Fruit fly (Drosophila melanogaster): ENCODE data around the gene Tango6.

Gene Tango6

dm6 chr2L:18976749-18977148, 7.9 kb downstream of the Tango6 start:
- no peak for TF ChIP-seq CG8301 (tag; optimal IDR thresholded peaks at IDR 0.05)
- no peak for TF ChIP-seq EcR (GFP tag; optimal IDR thresholded peaks at IDR 0.05)
- no peak for TF ChIP-seq CG14655 (GFP tag; optimal IDR thresholded peaks at IDR 0.05)
- TF ChIP-seq Ets98B (GFP tag; IDR thresholded peaks at IDR 0.05): no peak
- TF ChIP-seq Pif1B (GFP tag; optimal IDR thresholded peaks at IDR 0.05): no peak
- no peak for TF ChIP-seq gl (tag; optimal IDR thresholded peaks at IDR 0.05)
- no peak for TF ChIP-seq fd96Ca (GFP tag; IDR thresholded peaks at IDR 0.05)
- TF ChIP-seq CG8159 (tag; optimal IDR thresholded peaks at IDR 0.05): no peak
- no peak for TF ChIP-seq CG13204 (GFP tag; optimal IDR thresholded peaks at IDR 0.05)
- TF ChIP-seq Snoo (tag; optimal IDR thresholded peaks at IDR 0.05): no peak
- no peak for TF ChIP-seq D1 (tag; optimal IDR thresholded peaks at IDR 0.05)
- TF ChIP-seq Pif1A (GFP tag; optimal IDR thresholded peaks at IDR 0.05): no peak
- TF ChIP-seq CG15710 (tag; optimal IDR thresholded peaks at IDR 0.05): no peak
- TF ChIP-seq CG4496 (GFP tag; IDR thresholded peaks at IDR 0.05): no peak

- TF ChIP-seq Ets98B (GFP tag; IDR thresholded peaks at IDR 0.05): no peak
- no peak for TF ChIP-seq CG8301 (tag; optimal IDR thresholded peaks at IDR 0.05)
- TF ChIP-seq CG14655 (GFP tag; optimal IDR thresholded peaks at IDR 0.05): no peak
- TF ChIP-seq CG10348 (GFP tag; IDR thresholded peaks at IDR 0.05): no peak
- TF ChIP-seq Pif1A (GFP tag; optimal IDR thresholded peaks at IDR 0.05): no peak
- no peak for TF ChIP-seq CG34367 (tag; optimal IDR thresholded peaks at IDR 0.05)
- no peak for TF ChIP-seq CG13204 (GFP tag; optimal IDR thresholded peaks at IDR 0.05)
- no peak for TF ChIP-seq CG8159 (tag; optimal IDR thresholded peaks at IDR 0.05)
- TF ChIP-seq fd96Ca (GFP tag; IDR thresholded peaks at IDR 0.05): no peak
Observed at dm6 chr2L:18978923-18979322, 10.1 kb downstream of the Tango6 start.

dm6 chr2L:18979407-18979806, 10.6 kb downstream of the Tango6 start:
- TF ChIP-seq CG32121 (GFP tag; IDR thresholded peaks at IDR 0.05): no peak
- TF ChIP-seq Pif1B (GFP tag; optimal IDR thresholded peaks at IDR 0.05): no peak
- peak; percentile 52 for TF ChIP-seq EcR (GFP tag; optimal IDR thresholded peaks at IDR 0.05)
- no peak for TF ChIP-seq Snoo (tag; optimal IDR thresholded peaks at IDR 0.05)
- no peak for TF ChIP-seq CG9948 (tag; optimal IDR thresholded peaks at IDR 0.05)
- no peak for TF ChIP-seq Ets98B (GFP tag; IDR thresholded peaks at IDR 0.05)

DNA sequence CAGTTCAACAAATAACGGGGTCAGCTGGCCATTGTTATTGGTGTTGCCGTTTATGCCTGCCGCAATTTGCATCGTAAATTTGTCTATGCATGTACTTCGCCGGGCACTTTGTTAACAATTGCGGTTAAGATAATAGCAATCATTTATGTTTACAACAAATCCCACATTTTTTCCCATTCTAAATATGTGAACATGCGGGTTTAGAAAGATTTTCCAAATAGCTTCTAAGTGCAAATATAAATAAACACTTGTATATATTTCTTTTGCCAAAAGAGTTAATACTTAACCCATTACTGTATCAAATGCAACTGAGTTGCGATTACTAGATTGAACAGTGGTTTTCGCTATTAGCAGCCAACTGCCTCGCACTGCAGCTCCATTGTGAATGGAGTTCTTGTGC, 12.2 kb downstream of the Tango6 start:
- TF ChIP-seq CG8159 (tag; optimal IDR thresholded peaks at IDR 0.05) (no peak), Pif1B (GFP tag; optimal IDR thresholded peaks at IDR 0.05) (no peak), CG32121 (GFP tag; IDR thresholded peaks at IDR 0.05) (no peak), D1 (tag; optimal IDR thresholded peaks at IDR 0.05) (no peak), CG8301 (tag; optimal IDR thresholded peaks at IDR 0.05) (peak; percentile 29), rn (GFP tag; IDR thresholded peaks at IDR 0.05) (no peak), CG4496 (GFP tag; IDR thresholded peaks at IDR 0.05) (peak; percentile 71), CG10348 (GFP tag; IDR thresholded peaks at IDR 0.05) (no peak), Ets98B (GFP tag; IDR thresholded peaks at IDR 0.05) (peak; percentile 47; the same call in 1 of the 2 replicates), CG13204 (GFP tag; optimal IDR thresholded peaks at IDR 0.05) (no peak), CG12605 (GFP tag; IDR thresholded peaks at IDR 0.05) (no peak), Snoo (tag; optimal IDR thresholded peaks at IDR 0.05) (no peak), CG14655 (GFP tag; optimal IDR thresholded peaks at IDR 0.05) (peak; percentile 26), fd96Ca (GFP tag; IDR thresholded peaks at IDR 0.05) (no peak), Pif1A (GFP tag; optimal IDR thresholded peaks at IDR 0.05) (no peak), gl (tag; optimal IDR thresholded peaks at IDR 0.05) (no peak), EcR (GFP tag; optimal IDR thresholded peaks at IDR 0.05) (no peak), CG17806 (tag; optimal IDR thresholded peaks at IDR 0.05) (no peak)

- TF ChIP-seq CG34367 (tag; optimal IDR thresholded peaks at IDR 0.05): no peak
- TF ChIP-seq gl (tag; optimal IDR thresholded peaks at IDR 0.05): no peak
- TF ChIP-seq Pif1B (GFP tag; optimal IDR thresholded peaks at IDR 0.05): no peak
- TF ChIP-seq Pif1A (GFP tag; optimal IDR thresholded peaks at IDR 0.05): no peak
- no peak for TF ChIP-seq EcR (GFP tag; optimal IDR thresholded peaks at IDR 0.05)
- TF ChIP-seq D1 (tag; optimal IDR thresholded peaks at IDR 0.05): no peak
- no peak for TF ChIP-seq CG14655 (GFP tag; optimal IDR thresholded peaks at IDR 0.05)
- TF ChIP-seq Snoo (tag; optimal IDR thresholded peaks at IDR 0.05): no peak
- TF ChIP-seq CG15710 (tag; optimal IDR thresholded peaks at IDR 0.05): no peak
- no peak for TF ChIP-seq CG12605 (GFP tag; IDR thresholded peaks at IDR 0.05)
- TF ChIP-seq CG4496 (GFP tag; IDR thresholded peaks at IDR 0.05): no peak
- TF ChIP-seq fd96Ca (GFP tag; IDR thresholded peaks at IDR 0.05): no peak
- no peak for TF ChIP-seq CG32121 (GFP tag; IDR thresholded peaks at IDR 0.05)
- TF ChIP-seq rn (GFP tag; IDR thresholded peaks at IDR 0.05): no peak
- TF ChIP-seq CG13204 (GFP tag; optimal IDR thresholded peaks at IDR 0.05): no peak
- TF ChIP-seq CG9948 (tag; optimal IDR thresholded peaks at IDR 0.05): no peak
- TF ChIP-seq CG17806 (tag; optimal IDR thresholded peaks at IDR 0.05): no peak
Observed at dm6 chr2L:18981484-18981883, 12.7 kb downstream of the Tango6 start.

DNA sequence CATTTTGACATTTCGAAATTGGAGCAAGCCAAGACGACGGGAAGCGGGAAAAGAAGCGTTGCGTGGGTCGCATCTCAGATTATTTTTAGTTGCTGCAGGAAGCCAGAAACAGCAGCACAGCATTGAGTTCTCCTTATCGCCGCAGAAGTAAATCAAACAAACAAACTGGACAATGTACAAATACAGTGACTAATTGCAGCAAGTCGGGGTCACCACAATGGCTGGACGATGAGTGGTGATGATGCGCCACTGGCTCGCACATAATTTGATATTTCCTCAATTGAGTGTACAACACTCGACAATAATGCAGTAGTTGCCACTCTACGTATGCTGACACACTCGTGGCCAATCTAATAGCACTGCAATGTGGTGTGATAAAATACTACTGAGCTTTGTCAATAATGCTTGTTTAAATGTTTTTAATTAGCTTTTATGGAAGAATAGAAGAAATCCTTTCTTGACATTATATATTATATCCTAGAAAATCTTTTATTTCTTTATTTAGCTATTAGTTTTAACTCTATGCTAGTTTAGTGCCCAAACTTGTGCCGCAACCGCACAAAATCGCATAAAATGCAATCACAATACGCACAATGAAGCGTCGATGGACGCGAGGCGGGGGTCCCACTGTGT, 13.2 kb downstream of the Tango6 start:
- peak; percentile 58; the same call in 1 of the 2 replicates for TF ChIP-seq rn (GFP tag; IDR thresholded peaks at IDR 0.05)
- TF ChIP-seq Pif1B (GFP tag; optimal IDR thresholded peaks at IDR 0.05): peak; percentile 70
- peak; percentile 75 for TF ChIP-seq Pif1A (GFP tag; optimal IDR thresholded peaks at IDR 0.05)
- TF ChIP-seq Ets98B (GFP tag; IDR thresholded peaks at IDR 0.05): peak; percentile 84
- TF ChIP-seq CG14655 (GFP tag; optimal IDR thresholded peaks at IDR 0.05): peak; percentile 80
- 0 out of 2 replicates have a peak, but pooled peaks have one; percentile 20 for TF ChIP-seq CG10348 (GFP tag; IDR thresholded peaks at IDR 0.05)
- peak; percentile 87 for TF ChIP-seq CG4496 (GFP tag; IDR thresholded peaks at IDR 0.05)
- TF ChIP-seq CG17806 (tag; optimal IDR thresholded peaks at IDR 0.05): peak; percentile 77
- no peak for TF ChIP-seq gl (tag; optimal IDR thresholded peaks at IDR 0.05)
- peak; percentile 64; the same call in 1 of the 2 replicates for TF ChIP-seq CG12605 (GFP tag; IDR thresholded peaks at IDR 0.05)
- peak; percentile 77 for TF ChIP-seq CG8159 (tag; optimal IDR thresholded peaks at IDR 0.05)
- peak; percentile 33 for TF ChIP-seq EcR (GFP tag; optimal IDR thresholded peaks at IDR 0.05)
- TF ChIP-seq D1 (tag; optimal IDR thresholded peaks at IDR 0.05): no peak
- TF ChIP-seq Snoo (tag; optimal IDR thresholded peaks at IDR 0.05): no peak
- peak; percentile 27 for TF ChIP-seq CG13204 (GFP tag; optimal IDR thresholded peaks at IDR 0.05)
- peak; percentile 79 for TF ChIP-seq CG8301 (tag; optimal IDR thresholded peaks at IDR 0.05)
- peak; percentile 77 for TF ChIP-seq CG9948 (tag; optimal IDR thresholded peaks at IDR 0.05)
- peak; percentile 74 for TF ChIP-seq CG15710 (tag; optimal IDR thresholded peaks at IDR 0.05)
- TF ChIP-seq CG34367 (tag; optimal IDR thresholded peaks at IDR 0.05): peak; percentile 65
- peak; percentile 74 for TF ChIP-seq fd96Ca (GFP tag; IDR thresholded peaks at IDR 0.05)
- peak; percentile 89 for TF ChIP-seq CG32121 (GFP tag; IDR thresholded peaks at IDR 0.05)

All from whole organism, pupa.